Worm (Caenorhabditis elegans): Measurements from ENCODE around the gene F13E9.19.
A peak's percentile ranks its signal among the peaks of the same experiment; 100 is the strongest.

The F13E9.19 gene

ce11 chrIV:10919770-10920169 lies 20.6 kb downstream of the F13E9.19 start, which contains the start of gene rbr-2:
TSS of gene rbr-2 (plus strand) at chrIV:10920070.
- TF ChIP-seq unc-39 (tag; optimal IDR thresholded peaks at IDR 0.05) (no peak), hlh-1 (tag; optimal IDR thresholded peaks at IDR 0.05) (no peak), nhr-28 (tag; optimal IDR thresholded peaks at IDR 0.05) (no peak), ztf-11 (tag; optimal IDR thresholded peaks at IDR 0.05) (no peak), lin-32 (GFP tag; optimal IDR thresholded peaks at IDR 0.05) (no peak), ham-2 (GFP tag; optimal IDR thresholded peaks at IDR 0.05) (no peak), mls-2 (tag; optimal IDR thresholded peaks at IDR 0.05) (no peak), nhr-76 (tag; optimal IDR thresholded peaks at IDR 0.05) (no peak), lsy-2 (tag; optimal IDR thresholded peaks at IDR 0.05) (no peak), tbx-8 (GFP tag; optimal IDR thresholded peaks at IDR 0.05) (no peak)

ce11 chrIV:10933062-10933552 lies 33.9 kb downstream of the F13E9.19 start, which contains the start of the genes dnc-1 and lsm-7:
TSS of gene dnc-1 (minus strand) at chrIV:10933203.
TSS of gene lsm-7 (plus strand) at chrIV:10933502.
- TF ChIP-seq lsy-2 (tag; optimal IDR thresholded peaks at IDR 0.05) (peak; percentile 71), hlh-1 (tag; optimal IDR thresholded peaks at IDR 0.05) (no peak), unc-120 (tag; optimal IDR thresholded peaks at IDR 0.05; ENCODE audit: poor library complexity, severe bottlenecking) (peak; percentile 18), mls-2 (tag; optimal IDR thresholded peaks at IDR 0.05) (peak; percentile 24), sptf-1 (tag; optimal IDR thresholded peaks at IDR 0.05) (no peak), ceh-39 (tag; optimal IDR thresholded peaks at IDR 0.05) (peak; percentile 15), mep-1 (tag; optimal IDR thresholded peaks at IDR 0.05) (peak; percentile 54), cnd-1 (tag; optimal IDR thresholded peaks at IDR 0.05) (peak; percentile 4), ham-2 (GFP tag; optimal IDR thresholded peaks at IDR 0.05) (no peak)

- no peak for TF ChIP-seq ces-1 (GFP tag; optimal IDR thresholded peaks at IDR 0.05)
- no peak for TF ChIP-seq hlh-1 (tag; optimal IDR thresholded peaks at IDR 0.05)
- TF ChIP-seq ceh-39 (tag; optimal IDR thresholded peaks at IDR 0.05) = no peak
- TF ChIP-seq ham-2 (GFP tag; optimal IDR thresholded peaks at IDR 0.05) = no peak
- TF ChIP-seq M03D4.4 (tag; optimal IDR thresholded peaks at IDR 0.05) = no peak
These were observed 34.8 kb downstream of the F13E9.19 start for ce11 chrIV:10933777-10934546.

DNA sequence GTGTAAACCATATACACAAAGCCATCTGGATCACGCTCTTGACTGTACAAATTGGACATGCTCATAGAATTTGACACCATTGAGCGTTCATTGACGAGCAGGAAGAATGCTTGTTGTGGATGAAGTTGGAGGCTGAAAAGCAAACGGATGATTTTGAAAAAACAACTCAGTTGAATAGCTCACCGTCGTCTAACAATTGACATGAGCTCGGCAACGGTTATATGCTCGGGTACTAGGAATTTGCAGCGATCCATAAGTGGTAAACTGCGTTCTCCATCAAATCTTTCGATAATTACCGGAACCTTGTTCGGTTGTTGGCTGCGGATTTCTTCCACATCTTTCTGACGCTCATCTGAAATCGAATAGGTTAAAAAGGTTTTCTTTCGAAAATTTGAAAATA lies 35.6 kb downstream of the F13E9.19 start:
- TF ChIP-seq elt-3 (tag; optimal IDR thresholded peaks at IDR 0.05) (no peak), nhr-12 (tag; optimal IDR thresholded peaks at IDR 0.05) (no peak), ces-1 (GFP tag; optimal IDR thresholded peaks at IDR 0.05) (no peak), ceh-43 (GFP tag; optimal IDR thresholded peaks at IDR 0.05) (no peak), ceh-83 (GFP tag; optimal IDR thresholded peaks at IDR 0.05) (no peak), pha-4 (tag; optimal IDR thresholded peaks at IDR 0.05) (no peak), sptf-1 (tag; optimal IDR thresholded peaks at IDR 0.05) (no peak), mls-2 (tag; optimal IDR thresholded peaks at IDR 0.05) (no peak), nhr-2 (tag; optimal IDR thresholded peaks at IDR 0.05) (no peak), sem-2 (GFP tag; optimal IDR thresholded peaks at IDR 0.05) (no peak)

DNA sequence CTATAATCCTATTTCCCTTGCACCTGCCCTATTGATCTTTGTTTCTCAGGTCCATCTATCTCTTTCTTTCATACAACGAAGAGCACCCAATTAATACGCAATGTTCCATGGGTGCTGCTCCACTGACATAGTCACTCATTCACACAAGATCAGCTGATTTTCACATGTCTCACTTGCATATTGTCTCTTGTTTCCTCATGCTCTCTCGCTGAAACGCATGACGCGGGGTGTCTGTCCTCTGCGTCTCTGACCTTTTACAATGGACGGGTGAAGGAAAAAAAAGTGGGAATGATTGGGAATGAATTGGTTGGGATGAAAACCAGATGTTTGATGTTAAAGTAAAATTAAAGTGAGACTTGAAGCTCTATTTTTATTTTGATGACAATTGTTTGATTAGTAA lies 36.1 kb downstream of the F13E9.19 start:
- TF ChIP-seq cnd-1 (tag; optimal IDR thresholded peaks at IDR 0.05) (peak; percentile 27), elt-1 (tag; optimal IDR thresholded peaks at IDR 0.05; ENCODE audit: borderline replicate concordance, insufficient read depth) (no peak), snpc-4 (tag; optimal IDR thresholded peaks at IDR 0.05) (no peak), mls-2 (tag; optimal IDR thresholded peaks at IDR 0.05) (peak; percentile 12), ceh-83 (GFP tag; optimal IDR thresholded peaks at IDR 0.05) (no peak), hlh-1 (tag; optimal IDR thresholded peaks at IDR 0.05) (peak; percentile 75), nhr-237 (tag; optimal IDR thresholded peaks at IDR 0.05) (no peak), pha-4 (tag; optimal IDR thresholded peaks at IDR 0.05) (no peak), lsy-2 (tag; optimal IDR thresholded peaks at IDR 0.05) (peak; percentile 40), sptf-1 (tag; optimal IDR thresholded peaks at IDR 0.05) (peak; percentile 6), ceh-43 (GFP tag; optimal IDR thresholded peaks at IDR 0.05) (no peak), drap-1 (GFP tag; optimal IDR thresholded peaks at IDR 0.05) (no peak), ces-1 (GFP tag; optimal IDR thresholded peaks at IDR 0.05) (peak; percentile 47), unc-62 (GFP tag; optimal IDR thresholded peaks at IDR 0.05) (peak; percentile 95), nhr-12 (tag; optimal IDR thresholded peaks at IDR 0.05) (no peak), mab-5 (tag; optimal IDR thresholded peaks at IDR 0.05) (no peak), nhr-2 (tag; optimal IDR thresholded peaks at IDR 0.05) (peak; percentile 40), unc-120 (tag; optimal IDR thresholded peaks at IDR 0.05; ENCODE audit: poor library complexity, severe bottlenecking) (peak; percentile 73), elt-3 (tag; optimal IDR thresholded peaks at IDR 0.05) (no peak)

Measured in whole organism, mixed stage, embryonic.